Worm (Caenorhabditis elegans): Measurements from ENCODE around the gene F25B3.2.

DNA sequence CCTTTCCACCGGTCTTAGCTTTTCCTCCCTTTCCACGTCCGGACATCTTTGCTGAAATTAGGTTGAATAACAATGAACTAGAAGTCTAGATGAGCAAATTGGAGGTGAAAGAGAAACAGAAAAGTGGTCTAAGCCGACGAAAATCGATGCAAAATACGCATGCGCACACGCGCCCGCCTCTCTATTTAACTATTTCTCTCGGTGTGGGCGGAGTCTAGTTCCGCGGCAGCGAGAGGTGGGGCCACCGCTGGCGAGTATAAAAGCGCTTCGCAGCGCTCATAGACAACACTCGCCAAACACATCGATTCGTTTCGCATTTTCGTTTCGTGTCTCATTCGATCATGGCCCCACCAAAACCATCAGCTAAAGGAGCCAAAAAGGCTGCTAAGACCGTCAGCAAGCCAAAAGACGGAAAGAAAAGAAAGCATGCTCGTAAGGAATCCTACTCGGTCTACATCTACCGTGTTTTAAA is 31.8 kb upstream of the F25B3.2 start, which contains the start of the genes his-35 and his-41:
- TF ChIP-seq fkh-10 (GFP tag; optimal IDR thresholded peaks at IDR 0.05) (peak; percentile 8), tlp-1 (tag; optimal IDR thresholded peaks at IDR 0.05) (no peak)

All from whole organism, L1 larva.